Fruit fly (Drosophila melanogaster) whole organism, embryonic: ENCODE measurements around the gene CG33557.

Experiments used
- B-H1 ChIP-seq: fragments of 200-800 bp; sonication (Bioruptor generic); IDR thresholded peaks from 3 replicates; pipeline ENCODE4 v1.3.6; 2022; ENCODE audit warnings: missing biosample characterization, missing genetic modification characterization
- CG10274 ChIP-seq: fragments of 200-800 bp; sonication (Bioruptor generic); optimal IDR thresholded peaks from 3 replicates; lab custom pipeline; 2017; ENCODE audit warnings: missing biosample characterization, mild to moderate bottlenecking, missing genetic modification characterization
- CG10654 ChIP-seq: fragments of 200-800 bp; sonication (Bioruptor generic); optimal IDR thresholded peaks from 2 replicates; lab custom pipeline; 2016; ENCODE audit warnings: missing biosample characterization, missing genetic modification characterization
- CG11695 ChIP-seq: fragments of 200-800 bp; sonication (Bioruptor generic); IDR thresholded peaks from 3 replicates; pipeline ENCODE4 v1.3.6; 2022; ENCODE audit warnings: missing biosample characterization, missing genetic modification characterization
- CG11696 ChIP-seq: fragments of 200-800 bp; sonication (Bioruptor generic); IDR thresholded peaks from 2 replicates; pipeline ENCODE4 v1.3.6; 2022; ENCODE audit warnings: missing biosample characterization, missing genetic modification characterization
- CG13624 ChIP-seq: fragments of 200-800 bp; sonication (Bioruptor generic); optimal IDR thresholded peaks from 2 replicates; lab custom pipeline; 2016; ENCODE audit warnings: missing biosample characterization, missing genetic modification characterization
- CG13894 ChIP-seq: fragments of 200-800 bp; sonication (Bioruptor generic); optimal IDR thresholded peaks from 3 replicates; lab custom pipeline; 2018; ENCODE audit warnings: missing biosample characterization, mild to moderate bottlenecking, missing genetic modification characterization, moderate library complexity
- CG14050 ChIP-seq: fragments of 200-800 bp; sonication (Bioruptor generic); IDR thresholded peaks from 3 replicates; pipeline ENCODE4 v1.3.6; 2022; ENCODE audit warnings: missing biosample characterization, missing genetic modification characterization
- CG14965 ChIP-seq: fragments of 200-800 bp; sonication (Bioruptor generic); optimal IDR thresholded peaks from 2 replicates; lab custom pipeline; 2016; ENCODE audit warnings: missing biosample characterization, missing genetic modification characterization, borderline replicate concordance
- CG15269 ChIP-seq: fragments of 200-800 bp; sonication (Bioruptor generic); optimal IDR thresholded peaks from 2 replicates; lab custom pipeline; 2018; ENCODE audit warnings: missing biosample characterization, mild to moderate bottlenecking, missing genetic modification characterization, moderate library complexity
- CG1603 ChIP-seq: fragments of 200-800 bp; sonication (Bioruptor generic); optimal IDR thresholded peaks from 2 replicates; lab custom pipeline; 2019; ENCODE audit warnings: missing biosample characterization, mild to moderate bottlenecking, missing genetic modification characterization, moderate library complexity
- CG16779 ChIP-seq: fragments of 200-800 bp; sonication (Bioruptor generic); IDR thresholded peaks from 2 replicates; pipeline ENCODE4 v1.3.6; 2022; ENCODE audit warnings: missing biosample characterization, missing genetic modification characterization
- CG17612 ChIP-seq: fragments of 200-800 bp; sonication (Bioruptor generic); IDR thresholded peaks from 2 replicates; pipeline ENCODE4 v1.3.6; 2022; ENCODE audit warnings: missing biosample characterization, missing genetic modification characterization
- CG17912 ChIP-seq: fragments of 200-800 bp; sonication (Bioruptor generic); optimal IDR thresholded peaks from 2 replicates; lab custom pipeline; 2018; ENCODE audit warnings: missing biosample characterization, mild to moderate bottlenecking, missing genetic modification characterization
- CG30403 ChIP-seq: fragments of 200-800 bp; sonication (Bioruptor generic); optimal IDR thresholded peaks from 3 replicates; lab custom pipeline; 2016; ENCODE audit warnings: missing biosample characterization, missing genetic modification characterization
- CG31224 ChIP-seq: fragments of 200-800 bp; sonication (Bioruptor generic); IDR thresholded peaks from 2 replicates; pipeline ENCODE4 v1.3.6; 2022; ENCODE audit warnings: missing biosample characterization, missing genetic modification characterization
- CG32532 ChIP-seq: fragments of 200-800 bp; sonication (Bioruptor generic); IDR thresholded peaks from 2 replicates; pipeline ENCODE4 v1.3.6; 2022; ENCODE audit warnings: missing biosample characterization, missing genetic modification characterization
- CG33557 ChIP-seq: fragments of 200-800 bp; sonication (Bioruptor generic); optimal IDR thresholded peaks from 2 replicates; lab custom pipeline; 2019; ENCODE audit warnings: missing biosample characterization, mild to moderate bottlenecking, missing genetic modification characterization, moderate library complexity
- CG4328 ChIP-seq: fragments of 200-800 bp; sonication (Bioruptor generic); optimal IDR thresholded peaks from 3 replicates; lab custom pipeline; 2017; ENCODE audit warnings: missing biosample characterization, missing genetic modification reagents, missing genetic modification characterization
- CG4424 ChIP-seq: fragments of 200-800 bp; sonication (Bioruptor generic); optimal IDR thresholded peaks from 3 replicates; lab custom pipeline; 2016; ENCODE audit warnings: missing biosample characterization, missing genetic modification characterization
- CG5953 ChIP-seq: fragments of 200-800 bp; sonication (Bioruptor generic); IDR thresholded peaks from 2 replicates; pipeline ENCODE4 v1.3.6; 2022; ENCODE audit warnings: missing biosample characterization, missing genetic modification characterization
- CG6765 ChIP-seq: fragments of 200-800 bp; sonication (Bioruptor generic); optimal IDR thresholded peaks from 3 replicates; lab custom pipeline; 2017; ENCODE audit warnings: missing biosample characterization, mild to moderate bottlenecking, missing genetic modification characterization
- CG7928 ChIP-seq: fragments of 200-800 bp; sonication (Bioruptor generic); optimal IDR thresholded peaks from 2 replicates; lab custom pipeline; 2017; ENCODE audit warnings: missing biosample characterization, mild to moderate bottlenecking, missing genetic modification characterization
- CoRest ChIP-seq: fragments of 200-800 bp; sonication (Bioruptor generic); optimal IDR thresholded peaks from 3 replicates; lab custom pipeline; 2018; ENCODE audit warnings: missing biosample characterization, mild to moderate bottlenecking, missing genetic modification characterization, moderate library complexity
- Dad ChIP-seq: fragments of 200-800 bp; sonication (Bioruptor generic); optimal IDR thresholded peaks from 3 replicates; lab custom pipeline; 2016; ENCODE audit warnings: missing biosample characterization, missing genetic modification characterization
- Eip74EF ChIP-seq, 2 experiments: fragments of 200-800 bp in 1 of 2; fragments of >200 bp in 1 of 2; sonication (Bioruptor generic) in 1 of 2; optimal IDR thresholded peaks; 2 replicates each; lab custom pipeline; 2017 to 2019; ENCODE audit warnings: missing biosample characterization in 2 of 2, missing genetic modification characterization in 2 of 2, mild to moderate bottlenecking in 1 of 2, moderate library complexity in 1 of 2
- HmgD ChIP-seq: fragments of 200-800 bp; sonication (Bioruptor generic); optimal IDR thresholded peaks from 3 replicates; lab custom pipeline; 2016; ENCODE audit warnings: missing biosample characterization, missing genetic modification characterization
- HmgZ ChIP-seq: fragments of 200-800 bp; sonication (Bioruptor generic); optimal IDR thresholded peaks from 2 replicates; lab custom pipeline; 2018; ENCODE audit warnings: missing biosample characterization, mild to moderate bottlenecking, missing genetic modification characterization
- MBD-R2 ChIP-seq: fragments of 200-800 bp; sonication (Bioruptor generic); IDR thresholded peaks from 2 replicates; pipeline ENCODE4 v1.3.6; 2022; ENCODE audit warnings: missing biosample characterization, missing genetic modification characterization
- MTF-1 ChIP-seq: fragments of 200-800 bp; sonication (Bioruptor generic); optimal IDR thresholded peaks from 2 replicates; lab custom pipeline; 2018; ENCODE audit warnings: missing biosample characterization, mild to moderate bottlenecking, missing genetic modification characterization, borderline replicate concordance
- Mes4 ChIP-seq: fragments of 200-800 bp; sonication (Bioruptor generic); optimal IDR thresholded peaks from 2 replicates; lab custom pipeline; 2016; ENCODE audit warnings: missing biosample characterization, missing genetic modification characterization
- NK7.1 ChIP-seq: fragments of 200-800 bp; sonication (Bioruptor generic); optimal IDR thresholded peaks from 3 replicates; lab custom pipeline; 2016; ENCODE audit warnings: missing biosample characterization, missing genetic modification characterization
- Neu2 ChIP-seq: fragments of 200-800 bp; sonication (Bioruptor generic); optimal IDR thresholded peaks from 3 replicates; lab custom pipeline; 2016; ENCODE audit warnings: missing biosample characterization, missing genetic modification characterization, borderline replicate concordance
- Opbp ChIP-seq: fragments of 200-800 bp; sonication (Bioruptor generic); IDR thresholded peaks from 3 replicates; pipeline ENCODE4 v1.3.6; 2022; ENCODE audit warnings: missing biosample characterization, missing genetic modification characterization; ENCODE audit not compliant: partially characterized antibody
- Ravus ChIP-seq: fragments of 200-800 bp; sonication (Bioruptor generic); IDR thresholded peaks from 2 replicates; pipeline ENCODE4 v1.3.6; 2022; ENCODE audit warnings: missing biosample characterization, missing genetic modification characterization
- abd-A ChIP-seq: fragments of 200-800 bp; sonication (Bioruptor generic); optimal IDR thresholded peaks from 3 replicates; lab custom pipeline; 2019; ENCODE audit warnings: missing biosample characterization, mild to moderate bottlenecking, missing genetic modification characterization, moderate library complexity
- dysf ChIP-seq: fragments of 200-800 bp; sonication (Bioruptor generic); IDR thresholded peaks from 3 replicates; pipeline ENCODE4 v1.3.6; 2022; ENCODE audit warnings: missing biosample characterization, missing genetic modification characterization
- ems ChIP-seq: fragments of 200-800 bp; sonication (Bioruptor generic); optimal IDR thresholded peaks from 3 replicates; lab custom pipeline; 2016; ENCODE audit warnings: missing biosample characterization, missing genetic modification characterization
- esg ChIP-seq: fragments of 200-800 bp; sonication (Bioruptor generic); conservative IDR thresholded peaks from 2 replicates; pipeline ENCODE4 v1.3.6; 2022; ENCODE audit warnings: missing biosample characterization, missing genetic modification characterization
- eyg ChIP-seq: fragments of 200-800 bp; sonication (Bioruptor generic); optimal IDR thresholded peaks from 3 replicates; lab custom pipeline; 2016; ENCODE audit warnings: missing biosample characterization, missing genetic modification characterization
- insv ChIP-seq, 2 experiments: fragments of 200-800 bp; sonication (Bioruptor generic); optimal IDR thresholded peaks; 3 replicates each; lab custom pipeline; 2016 to 2018; ENCODE audit warnings: missing biosample characterization in 2 of 2, missing genetic modification characterization in 2 of 2
- lmd ChIP-seq: fragments of 200-800 bp; sonication (Bioruptor generic); IDR thresholded peaks from 2 replicates; pipeline ENCODE4 v1.3.6; 2022; ENCODE audit warnings: missing biosample characterization, missing genetic modification characterization
- peb ChIP-seq: fragments of 200-800 bp; sonication (Bioruptor generic); IDR thresholded peaks from 2 replicates; pipeline ENCODE4 v1.3.6; 2022; ENCODE audit warnings: missing biosample characterization, missing genetic modification characterization
- schlank ChIP-seq: fragments of 200-800 bp; sonication (Bioruptor generic); optimal IDR thresholded peaks from 2 replicates; lab custom pipeline; 2018; ENCODE audit warnings: missing biosample characterization, mild to moderate bottlenecking, missing genetic modification characterization
- tap ChIP-seq: fragments of 200-800 bp; optimal IDR thresholded peaks from 3 replicates; lab custom pipeline; 2019; ENCODE audit warnings: missing biosample characterization, mild to moderate bottlenecking, missing genetic modification characterization, moderate library complexity
- tin ChIP-seq: fragments of 200-800 bp; sonication (Bioruptor generic); optimal IDR thresholded peaks from 3 replicates; lab custom pipeline; 2016; ENCODE audit warnings: missing biosample characterization, missing genetic modification characterization
- vfl ChIP-seq: fragments of 200-800 bp; sonication (Bioruptor generic); optimal IDR thresholded peaks from 2 replicates; lab custom pipeline; 2016; ENCODE audit warnings: missing biosample characterization, missing genetic modification characterization
- vnd ChIP-seq: fragments of 200-800 bp; sonication (Bioruptor generic); IDR thresholded peaks from 3 replicates; pipeline ENCODE4 v1.3.6; 2022; ENCODE audit warnings: missing biosample characterization, missing genetic modification characterization; ENCODE audit not compliant: partially characterized antibody
- wor ChIP-seq: fragments of 200-800 bp; sonication (Bioruptor generic); IDR thresholded peaks from 2 replicates; pipeline ENCODE4 v1.3.6; 2022; ENCODE audit warnings: missing biosample characterization, missing genetic modification characterization
- zfh2 ChIP-seq: fragments of 200-800 bp; sonication (Bioruptor generic); optimal IDR thresholded peaks from 2 replicates; lab custom pipeline; 2016; ENCODE audit warnings: missing biosample characterization, missing genetic modification characterization

CG33557 gene

dm6 chrX:9987361-9988087 is 21.5 kb upstream of the CG33557 start (continued):
- TF ChIP-seq peb (GFP tag; lab: Robert Waterston, UW), result no peak
- no peak for TF ChIP-seq abd-A (tag; lab: Kevin White, UChicago)
- TF ChIP-seq CG11696 (GFP tag; lab: Robert Waterston, UW), result 0 out of 2 replicates have a peak, but pooled peaks have one; percentile 7
- TF ChIP-seq CG10654 (GFP tag; lab: Kevin White, UChicago), result no peak
- TF ChIP-seq HmgD (GFP tag; lab: Kevin White, UChicago), result no peak
- 0 out of 2 replicates have a peak, but pooled peaks have one; percentile 8 for TF ChIP-seq CG32532
- TF ChIP-seq CG14965 (GFP tag; lab: Kevin White, UChicago), result no peak
- TF ChIP-seq Dad (GFP tag; lab: Kevin White, UChicago), result no peak
- no peak for TF ChIP-seq CG10274 (GFP tag; lab: Kevin White, UChicago)
- TF ChIP-seq CoRest (tag; lab: Kevin White, UChicago), result peak; percentile 40
- TF ChIP-seq lmd (GFP tag; lab: Robert Waterston, UW), result peak; percentile 43; the same call in 1 of the 2 replicates
- no peak for TF ChIP-seq MTF-1 (GFP tag; lab: Kevin White, UChicago)
- no peak for TF ChIP-seq tap (tag; lab: Kevin White, UChicago)
- no peak for TF ChIP-seq CG13894
- no peak for TF ChIP-seq CG1603
- TF ChIP-seq B-H1 (GFP tag; lab: Robert Waterston, UW), result no peak
- TF ChIP-seq Mes4 (GFP tag; lab: Kevin White, UChicago), result no peak
- TF ChIP-seq vfl, result no peak
- TF ChIP-seq CG7928 (GFP tag; lab: Kevin White, UChicago), result no peak
- no peak for TF ChIP-seq eyg
- no peak for TF ChIP-seq CG4328 (GFP tag; lab: Kevin White, UChicago)
- peak; percentile 75; the same call in 2 of the 3 replicates for TF ChIP-seq dysf (GFP tag; lab: Robert Waterston, UW)
- no peak for TF ChIP-seq CG5953 (GFP tag; lab: Robert Waterston, UW)
- no peak for TF ChIP-seq CG33557
- no peak for TF ChIP-seq Opbp
- no peak for TF ChIP-seq Neu2 (GFP tag; lab: Kevin White, UChicago)
- no peak for TF ChIP-seq Ravus (GFP tag; lab: Robert Waterston, UW)
- no peak for TF ChIP-seq wor (GFP tag; lab: Robert Waterston, UW)
- no peak for TF ChIP-seq HmgZ (tag; lab: Kevin White, UChicago)
- TF ChIP-seq schlank (tag; lab: Kevin White, UChicago), result no peak
- no peak for TF ChIP-seq NK7.1
- no peak for TF ChIP-seq MBD-R2
- TF ChIP-seq CG16779, result no peak
- TF ChIP-seq tin, result no peak
- TF ChIP-seq ems, result no peak
- TF ChIP-seq CG13624 (GFP tag; lab: Kevin White, UChicago), result no peak
- peak; percentile 65; the same call in 1 of the 3 replicates for TF ChIP-seq CG11695 (GFP tag; lab: Robert Waterston, UW)
- no peak for TF ChIP-seq CG6765 (GFP tag; lab: Kevin White, UChicago)
- no peak for TF ChIP-seq CG4424
- no peak for TF ChIP-seq CG14050
- TF ChIP-seq esg (GFP tag; lab: Robert Waterston, UW), result peak; percentile 24; the same call in 1 of the 2 replicates
- TF ChIP-seq CG17912, result no peak
- no peak for TF ChIP-seq vnd (GFP tag; lab: Robert Waterston, UW)
- TF ChIP-seq zfh2 (GFP tag; lab: Kevin White, UChicago), result no peak
- no peak for TF ChIP-seq CG17612 (GFP tag; lab: Robert Waterston, UW)
- peak; percentile 80 for TF ChIP-seq CG15269
- no peak for TF ChIP-seq insv (GFP tag; optimal IDR thresholded peaks at IDR 0.05; lab: Kevin White, UChicago)
- no peak for TF ChIP-seq CG31224
- TF ChIP-seq CG30403 (GFP tag; lab: Kevin White, UChicago), result peak; percentile 6
- peak in 1 of 2 experiments; percentile 67 for TF ChIP-seq Eip74EF (GFP tag; optimal IDR thresholded peaks at IDR 0.05; lab: Kevin White, UChicago)
